Worm (Caenorhabditis elegans): Measurements from ENCODE around the gene psr-1.
A peak's percentile ranks its signal among the peaks of the same experiment; 100 is the strongest.

psr-1 gene

DNA sequence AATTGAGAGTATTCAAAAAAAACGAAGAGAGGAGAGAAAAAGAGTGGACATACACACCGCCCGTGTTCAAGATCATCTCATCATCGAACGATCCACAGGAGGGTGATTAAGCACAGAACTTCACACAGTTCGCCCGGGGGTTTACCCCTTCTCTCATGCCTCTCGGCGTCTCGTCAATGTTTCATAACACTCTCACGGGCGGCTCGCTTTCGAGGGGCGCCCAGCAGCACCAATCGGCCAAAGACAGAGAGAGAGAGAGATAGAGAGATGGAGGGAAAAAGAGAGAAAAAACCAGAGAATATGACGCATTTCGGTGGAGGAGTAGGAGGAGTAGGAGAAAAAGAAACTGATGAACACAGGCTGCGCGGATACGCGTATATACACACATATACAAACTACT lies 52.1 kb downstream of the psr-1 start:
- TF ChIP-seq ztf-1 (GFP tag; conservative IDR thresholded peaks at IDR 0.05) (no peak), nhr-25 (tag; optimal IDR thresholded peaks at IDR 0.05) (peak; percentile 24), unc-62 (GFP tag; optimal IDR thresholded peaks at IDR 0.05) (no peak), unc-55 (GFP tag; optimal IDR thresholded peaks at IDR 0.05) (peak; percentile 60), zag-1 (tag; optimal IDR thresholded peaks at IDR 0.05) (peak; percentile 40), snpc-4 (tag; optimal IDR thresholded peaks at IDR 0.05) (no peak), sma-9 (GFP tag; optimal IDR thresholded peaks at IDR 0.05) (peak; percentile 68), sma-9 (tag; optimal IDR thresholded peaks at IDR 0.05) (no peak), Y55F3AM.14 (GFP tag; optimal IDR thresholded peaks at IDR 0.05) (peak; percentile 10), crh-2 (tag; optimal IDR thresholded peaks at IDR 0.05) (peak; percentile 37), C34F6.9 (tag; optimal IDR thresholded peaks at IDR 0.05) (peak; percentile 60), sma-3 (GFP tag; optimal IDR thresholded peaks at IDR 0.05) (peak; percentile 74), lsy-2 (tag; optimal IDR thresholded peaks at IDR 0.05) (peak; percentile 40 to 68), nhr-129 (tag; optimal IDR thresholded peaks at IDR 0.05) (peak; percentile 76), mbf-1 (tag; optimal IDR thresholded peaks at IDR 0.05) (no peak), dmd-4 (tag; optimal IDR thresholded peaks at IDR 0.05) (no peak), F13H6.1 (tag; optimal IDR thresholded peaks at IDR 0.05) (peak; percentile 75), lin-39 (tag; optimal IDR thresholded peaks at IDR 0.05) (no peak), nhr-6 (tag; optimal IDR thresholded peaks at IDR 0.05) (no peak), lin-13 (GFP tag; optimal IDR thresholded peaks at IDR 0.05) (peak; percentile 39), ztf-4 (tag; optimal IDR thresholded peaks at IDR 0.05) (peak; percentile 15), gmeb-1 (tag; optimal IDR thresholded peaks at IDR 0.05) (no peak), lin-11 (tag; optimal IDR thresholded peaks at IDR 0.05) (peak; percentile 8), peb-1 (tag; optimal IDR thresholded peaks at IDR 0.05) (no peak), fos-1 (tag; optimal IDR thresholded peaks at IDR 0.05) (peak; percentile 91), nhr-21 (tag; optimal IDR thresholded peaks at IDR 0.05) (peak; percentile 0), unc-39 (tag; optimal IDR thresholded peaks at IDR 0.05) (no peak)
